Worm (Caenorhabditis elegans): ENCODE results near the gene npr-35.

The npr-35 gene

DNA sequence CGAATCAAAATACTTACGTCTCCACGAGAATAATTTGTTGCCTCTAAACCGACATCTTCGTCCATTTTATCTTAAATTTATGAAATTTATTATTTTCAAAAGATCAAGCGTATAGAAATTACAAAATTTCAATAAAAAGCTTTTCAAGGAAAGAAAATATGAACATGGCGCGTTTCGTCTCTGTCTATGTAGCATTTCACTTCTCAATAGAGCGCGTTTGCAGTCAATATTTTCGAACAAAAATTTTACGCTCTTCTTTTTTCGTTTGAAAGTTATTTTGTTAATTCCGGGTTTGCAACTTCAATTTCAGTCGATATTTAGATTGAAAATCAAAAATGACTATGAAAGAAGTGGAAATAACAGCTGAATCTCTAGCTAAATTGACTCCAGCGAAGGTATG is 30.6 kb downstream of the npr-35 start, which contains the start of the genes hcf-1 and swd-2.2 (continued):
- TF ChIP-seq nhr-76 (tag; optimal IDR thresholded peaks at IDR 0.05) (no peak), php-3 (GFP tag; IDR thresholded peaks at IDR 0.05) (no peak), ceh-28 (tag; optimal IDR thresholded peaks at IDR 0.05) (no peak), ZK546.5 (tag; optimal IDR thresholded peaks at IDR 0.05) (no peak), lim-7 (GFP tag; IDR thresholded peaks at IDR 0.05) (no peak), F49E8.2 (tag; optimal IDR thresholded peaks at IDR 0.05; ENCODE audit: borderline replicate concordance) (no peak), nhr-42 (GFP tag; IDR thresholded peaks at IDR 0.05) (no peak), attf-4 (tag; optimal IDR thresholded peaks at IDR 0.05) (no peak), snpc-4 (tag; optimal IDR thresholded peaks at IDR 0.05) (no peak), hmg-1.1 (GFP tag; IDR thresholded peaks at IDR 0.05) (no peak), dpl-1 (GFP tag; optimal IDR thresholded peaks at IDR 0.05) (peak; percentile 58), ztf-11 (tag; optimal IDR thresholded peaks at IDR 0.05) (no peak), hif-1 (tag; optimal IDR thresholded peaks at IDR 0.05) (no peak), T26A8.4 (GFP tag; IDR thresholded peaks at IDR 0.05) (no peak), nhr-11 (tag; optimal IDR thresholded peaks at IDR 0.05) (no peak), daf-19 (GFP tag; conservative IDR thresholded peaks at IDR 0.05) (no peak), unc-62 (GFP tag; optimal IDR thresholded peaks at IDR 0.05 in 1 of 2) (no peak), unc-62 (tag; optimal IDR thresholded peaks at IDR 0.05) (no peak), nhr-77 (tag; optimal IDR thresholded peaks at IDR 0.05) (peak; percentile 8), ceh-44 (GFP tag; IDR thresholded peaks at IDR 0.05) (no peak), dve-1 (tag; optimal IDR thresholded peaks at IDR 0.05; ENCODE audit: insufficient read depth) (no peak), Y48G9A.11 (GFP tag; IDR thresholded peaks at IDR 0.05) (no peak), tag-97 (GFP tag; IDR thresholded peaks at IDR 0.05) (no peak), spr-3 (GFP tag; optimal IDR thresholded peaks at IDR 0.05) (no peak), mxl-2 (GFP tag; conservative IDR thresholded peaks at IDR 0.05) (no peak), zip-2 (tag; optimal IDR thresholded peaks at IDR 0.05) (no peak), nhr-28 (tag; optimal IDR thresholded peaks at IDR 0.05) (peak; percentile 22), F37D6.2 (tag; optimal IDR thresholded peaks at IDR 0.05) (no peak), ces-1 (GFP tag; optimal IDR thresholded peaks at IDR 0.05) (no peak), pha-4 (GFP tag; IDR thresholded peaks at IDR 0.05) (no peak), pha-4 (tag; optimal IDR thresholded peaks at IDR 0.05) (no peak), arid-1 (GFP tag; conservative IDR thresholded peaks at IDR 0.05) (no peak), F44E2.7 (GFP tag; IDR thresholded peaks at IDR 0.05) (no peak), zfp-2 (tag; optimal IDR thresholded peaks at IDR 0.05) (no peak), nhr-25 (tag; optimal IDR thresholded peaks at IDR 0.05; ENCODE audit: borderline replicate concordance, insufficient read depth) (no peak), lin-15B (tag; optimal IDR thresholded peaks at IDR 0.05) (no peak), daf-8 (GFP tag; IDR thresholded peaks at IDR 0.05) (no peak), lin-29 (GFP tag; IDR thresholded peaks at IDR 0.05) (no peak), nhr-48 (tag; optimal IDR thresholded peaks at IDR 0.05) (no peak), fkh-10 (GFP tag; optimal IDR thresholded peaks at IDR 0.05) (no peak), saeg-2 (GFP tag; IDR thresholded peaks at IDR 0.05) (no peak), daf-12 (tag; optimal IDR thresholded peaks at IDR 0.05) (no peak), lin-38 (GFP tag; IDR thresholded peaks at IDR 0.05) (peak; percentile 93)

DNA sequence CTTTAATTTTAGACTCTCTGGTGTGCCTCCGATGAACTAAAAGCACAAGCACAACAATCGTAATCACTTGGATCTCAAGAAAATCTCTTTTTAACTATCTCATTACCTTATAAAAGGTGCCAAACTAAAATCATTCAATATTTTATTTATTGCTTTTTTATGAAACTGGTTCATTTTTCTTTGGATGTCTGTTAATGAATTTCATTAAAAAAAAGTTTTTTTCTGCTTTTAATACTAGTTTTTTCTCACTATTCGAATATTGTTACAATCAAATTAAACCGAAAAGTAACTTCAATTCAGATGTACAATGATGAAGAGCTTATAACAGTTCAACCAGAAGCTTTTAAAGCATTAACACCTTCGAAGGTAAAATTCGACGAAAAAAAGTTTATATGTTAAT is 32.1 kb downstream of the npr-35 start, which contains the start of gene swd-2.1:
swd-2.1 (plus strand) TSS at position 301 of the 400 bp plus-strand sequence.
- TF ChIP-seq zip-2 (tag; optimal IDR thresholded peaks at IDR 0.05) (no peak), Y75B8A.6 (GFP tag; IDR thresholded peaks at IDR 0.05) (no peak), T20F7.1 (GFP tag; optimal IDR thresholded peaks at IDR 0.05) (no peak), nhr-6 (tag; optimal IDR thresholded peaks at IDR 0.05) (no peak), madf-9 (GFP tag; conservative IDR thresholded peaks at IDR 0.05) (no peak), nhr-77 (tag; optimal IDR thresholded peaks at IDR 0.05) (no peak), jun-1 (tag; optimal IDR thresholded peaks at IDR 0.05) (no peak), pha-4 (GFP tag; IDR thresholded peaks at IDR 0.05) (no peak), pha-4 (tag; optimal IDR thresholded peaks at IDR 0.05) (no peak), lin-39 (tag; optimal IDR thresholded peaks at IDR 0.05) (no peak), dmd-6 (GFP tag; IDR thresholded peaks at IDR 0.05) (no peak), F44E2.7 (GFP tag; IDR thresholded peaks at IDR 0.05) (no peak), nhr-111 (GFP tag; optimal IDR thresholded peaks at IDR 0.05) (no peak), Y105C5A.15 (GFP tag; IDR thresholded peaks at IDR 0.05) (no peak), ztf-11 (tag; optimal IDR thresholded peaks at IDR 0.05) (no peak), ceh-32 (tag; optimal IDR thresholded peaks at IDR 0.05; ENCODE audit: poor library complexity) (no peak), pqm-1 (tag; optimal IDR thresholded peaks at IDR 0.05) (no peak)

Data from whole organism, L4 larva.